Worm (Caenorhabditis elegans) whole organism, mixed stage, embryonic: ENCODE measurements around the gene C05C8.5.

Experiments
- M03D4.4 ChIP-seq: sonication (generic microtip); optimal IDR thresholded peaks from 2 replicates; lab custom pipeline; 2017; ENCODE audit warnings: mild to moderate bottlenecking, missing genetic modification characterization, missing compliant biosample characterization
- ceh-43 ChIP-seq: fragments of 200-800 bp; sonication (Bioruptor generic); optimal IDR thresholded peaks from 2 replicates; lab custom pipeline; 2018; ENCODE audit warnings: mild to moderate bottlenecking, missing genetic modification characterization, moderate library complexity, missing compliant biosample characterization
- ces-1 ChIP-seq: fragments of 150-350 bp; optimal IDR thresholded peaks from 2 replicates; lab custom pipeline; 2014; ENCODE audit warnings: missing biosample characterization, missing genetic modification reagents, missing genetic modification characterization
- hlh-1 ChIP-seq: fragments of 150-350 bp; optimal IDR thresholded peaks from 2 replicates; lab custom pipeline; 2014; ENCODE audit warnings: missing biosample characterization, missing genetic modification reagents, missing genetic modification characterization
- mep-1 ChIP-seq: fragments of 150-350 bp; optimal IDR thresholded peaks from 2 replicates; lab custom pipeline; 2017; ENCODE audit warnings: missing biosample characterization, missing genetic modification reagents, missing genetic modification characterization, inconsistent platforms
- nhr-12 ChIP-seq: fragments of 150-350 bp; optimal IDR thresholded peaks from 2 replicates; lab custom pipeline; 2014; ENCODE audit warnings: missing biosample characterization, missing genetic modification characterization
- nhr-2 ChIP-seq: fragments of 150-350 bp; optimal IDR thresholded peaks from 2 replicates; lab custom pipeline; 2014; ENCODE audit warnings: missing biosample characterization, missing genetic modification characterization
- nhr-28 ChIP-seq: fragments of 150-350 bp; optimal IDR thresholded peaks from 2 replicates; lab custom pipeline; 2014; ENCODE audit warnings: missing biosample characterization, missing genetic modification characterization
- snpc-4 ChIP-seq: fragments of 150-350 bp; optimal IDR thresholded peaks from 2 replicates; lab custom pipeline; 2014; ENCODE audit warnings: missing biosample characterization, missing genetic modification characterization
- unc-39 ChIP-seq: fragments of 150-350 bp; optimal IDR thresholded peaks from 2 replicates; lab custom pipeline; 2014; ENCODE audit warnings: missing biosample characterization, missing genetic modification characterization
- unc-62 ChIP-seq: fragments of 150-350 bp; optimal IDR thresholded peaks from 2 replicates; lab custom pipeline; 2014; ENCODE audit warnings: missing biosample characterization, missing genetic modification reagents, missing genetic modification characterization

DNA sequence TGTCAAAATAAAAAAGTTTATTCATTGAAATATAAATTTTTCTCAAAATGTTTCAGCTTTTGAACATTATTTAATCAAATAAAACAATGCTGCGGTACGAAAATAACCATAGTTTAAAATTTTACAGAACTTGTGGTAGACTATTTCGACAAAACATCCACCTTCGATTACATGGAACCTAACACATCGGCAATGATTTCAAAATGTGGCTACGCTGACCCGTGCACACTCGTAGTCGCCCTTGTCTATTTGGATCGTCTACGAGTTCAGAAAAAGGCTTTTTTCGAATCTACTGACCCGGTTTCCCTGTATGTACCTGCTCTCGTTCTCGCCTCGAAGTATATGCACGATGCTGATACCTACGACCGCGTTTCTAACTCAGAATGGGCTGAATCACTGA is 37.6 kb downstream of the C05C8.5 start:
- TF ChIP-seq nhr-12 (tag; lab: Kevin White, UChicago), result no peak
- TF ChIP-seq M03D4.4, result no peak
- no peak for TF ChIP-seq nhr-2 (tag; lab: Kevin White, UChicago)
- no peak for TF ChIP-seq snpc-4 (tag; lab: Kevin White, UChicago)
- no peak for TF ChIP-seq unc-62 (GFP tag; lab: Kevin White, UChicago)
- TF ChIP-seq unc-39, result no peak
- no peak for TF ChIP-seq nhr-28 (tag; lab: Kevin White, UChicago)
- TF ChIP-seq ces-1 (GFP tag; lab: Kevin White, UChicago), result no peak
- no peak for TF ChIP-seq hlh-1 (tag; lab: Kevin White, UChicago)
- no peak for TF ChIP-seq mep-1
- no peak for TF ChIP-seq ceh-43 (GFP tag; lab: Kevin White, UChicago)
